Fruit fly (Drosophila melanogaster) whole organism, prepupa: Measurements from ENCODE around the gene Rph.

Source experiments
- CG10669 ChIP-seq: fragments of 200-800 bp; sonication (Bioruptor generic); optimal IDR thresholded peaks from 3 replicates; lab custom pipeline; 2018; ENCODE audit warnings: missing biosample characterization, mild to moderate bottlenecking, missing genetic modification characterization, moderate library complexity
- CG11294 ChIP-seq: fragments of 200-800 bp; sonication (Bioruptor generic); IDR thresholded peaks from 2 replicates; pipeline ENCODE4 v1.3.6; 2022; ENCODE audit warnings: missing biosample characterization, missing genetic modification characterization
- CG11902 ChIP-seq: fragments of 200-800 bp; sonication (Bioruptor generic); optimal IDR thresholded peaks from 3 replicates; lab custom pipeline; 2016; ENCODE audit warnings: missing biosample characterization, missing genetic modification characterization
- CG15336 ChIP-seq: fragments of 200-800 bp; sonication (Bioruptor generic); IDR thresholded peaks from 2 replicates; pipeline ENCODE4 v1.3.6; 2022; ENCODE audit warnings: missing biosample characterization, missing genetic modification characterization
- CG1621 ChIP-seq: fragments of 200-800 bp; sonication (Bioruptor generic); optimal IDR thresholded peaks from 3 replicates; lab custom pipeline; 2018; ENCODE audit warnings: missing biosample characterization, mild to moderate bottlenecking, missing genetic modification characterization
- CG16779 ChIP-seq: fragments of 200-800 bp; sonication (Bioruptor generic); optimal IDR thresholded peaks from 3 replicates; lab custom pipeline; 2017; ENCODE audit warnings: missing biosample characterization, mild to moderate bottlenecking, missing genetic modification characterization
- CG31627 ChIP-seq: fragments of 200-800 bp; sonication (Bioruptor generic); optimal IDR thresholded peaks from 3 replicates; lab custom pipeline; 2016; ENCODE audit warnings: missing biosample characterization, missing genetic modification characterization
- CG32006 ChIP-seq: fragments of 200-800 bp; sonication (Bioruptor generic); optimal IDR thresholded peaks from 3 replicates; lab custom pipeline; 2017; ENCODE audit warnings: missing biosample characterization, mild to moderate bottlenecking, missing genetic modification characterization
- CG34406 ChIP-seq: fragments of 200-800 bp; sonication (Bioruptor generic); optimal IDR thresholded peaks from 3 replicates; lab custom pipeline; 2016; ENCODE audit warnings: missing biosample characterization, missing genetic modification characterization
- CG4318 ChIP-seq: fragments of 200-800 bp; sonication (Bioruptor generic); optimal IDR thresholded peaks from 3 replicates; lab custom pipeline; 2017; ENCODE audit warnings: missing biosample characterization, mild to moderate bottlenecking, missing genetic modification characterization
- CG6276 ChIP-seq: fragments of 200-800 bp; sonication (Bioruptor generic); optimal IDR thresholded peaks from 2 replicates; lab custom pipeline; 2017; ENCODE audit warnings: missing biosample characterization, mild to moderate bottlenecking, missing genetic modification characterization
- CG6792 ChIP-seq: fragments of 200-800 bp; sonication (Bioruptor generic); optimal IDR thresholded peaks from 3 replicates; lab custom pipeline; 2016; ENCODE audit warnings: missing biosample characterization, missing genetic modification characterization
- CG6808 ChIP-seq: fragments of 200-800 bp; sonication (Bioruptor generic); optimal IDR thresholded peaks from 3 replicates; lab custom pipeline; 2017; ENCODE audit warnings: missing biosample characterization, missing genetic modification characterization, mild to moderate bottlenecking, moderate library complexity, missing genetic modification reagents
- CG6854 ChIP-seq: fragments of 200-800 bp; sonication (Bioruptor generic); optimal IDR thresholded peaks from 2 replicates; lab custom pipeline; 2017; ENCODE audit warnings: missing biosample characterization, mild to moderate bottlenecking, missing genetic modification characterization
- CG8319 ChIP-seq: fragments of 200-800 bp; sonication (Bioruptor generic); optimal IDR thresholded peaks from 3 replicates; lab custom pipeline; 2016; ENCODE audit warnings: missing biosample characterization, missing genetic modification characterization
- CG8632 ChIP-seq: fragments of 200-800 bp; sonication (Bioruptor generic); optimal IDR thresholded peaks from 3 replicates; lab custom pipeline; 2016; ENCODE audit warnings: missing biosample characterization, missing genetic modification characterization
- CG9139 ChIP-seq: fragments of 200-800 bp; sonication (Bioruptor generic); optimal IDR thresholded peaks from 3 replicates; lab custom pipeline; 2017; ENCODE audit warnings: missing biosample characterization, mild to moderate bottlenecking, missing genetic modification characterization
- Eip75B ChIP-seq: fragments of 200-800 bp; sonication (Bioruptor generic); optimal IDR thresholded peaks from 3 replicates; lab custom pipeline; 2016; ENCODE audit warnings: missing biosample characterization, missing genetic modification characterization
- Eip93F ChIP-seq: fragments of 200-800 bp; sonication (Bioruptor generic); optimal IDR thresholded peaks from 2 replicates; lab custom pipeline; 2016; ENCODE audit warnings: missing biosample characterization, mild to moderate bottlenecking, missing genetic modification characterization
- Ets96B ChIP-seq: fragments of 200-800 bp; optimal IDR thresholded peaks from 2 replicates; lab custom pipeline; 2019; ENCODE audit warnings: missing biosample characterization, mild to moderate bottlenecking, missing genetic modification characterization, moderate library complexity
- Gug ChIP-seq: fragments of 200-800 bp; sonication (Bioruptor generic); IDR thresholded peaks from 2 replicates; pipeline ENCODE4 v1.3.6; 2022; ENCODE audit warnings: missing biosample characterization, missing genetic modification characterization
- Hr39 ChIP-seq: fragments of 200-800 bp; sonication (Bioruptor generic); optimal IDR thresholded peaks from 2 replicates; lab custom pipeline; 2016; ENCODE audit warnings: missing biosample characterization, missing genetic modification characterization
- Lpt ChIP-seq: fragments of 200-800 bp; sonication (Bioruptor generic); optimal IDR thresholded peaks from 3 replicates; lab custom pipeline; 2016; ENCODE audit warnings: missing biosample characterization, missing genetic modification characterization
- Met ChIP-seq: fragments of 200-800 bp; sonication (Bioruptor generic); optimal IDR thresholded peaks from 3 replicates; lab custom pipeline; 2016; ENCODE audit warnings: missing biosample characterization, missing genetic modification characterization
- OdsH ChIP-seq: fragments of 200-800 bp; sonication (Bioruptor generic); optimal IDR thresholded peaks from 3 replicates; lab custom pipeline; 2016; ENCODE audit warnings: missing biosample characterization, missing genetic modification characterization
- Smox ChIP-seq: fragments of 200-800 bp; sonication (Bioruptor generic); optimal IDR thresholded peaks from 3 replicates; lab custom pipeline; 2016; ENCODE audit warnings: missing biosample characterization, missing genetic modification characterization
- Sox14 ChIP-seq: fragments of 200-800 bp; sonication (Bioruptor generic); optimal IDR thresholded peaks from 3 replicates; lab custom pipeline; 2016; ENCODE audit warnings: missing biosample characterization, missing genetic modification characterization
- achi ChIP-seq: fragments of 200-800 bp; sonication (Bioruptor generic); optimal IDR thresholded peaks from 3 replicates; lab custom pipeline; 2016; ENCODE audit warnings: missing biosample characterization, missing genetic modification characterization
- acj6 ChIP-seq: fragments of 200-800 bp; sonication (Bioruptor generic); optimal IDR thresholded peaks from 3 replicates; lab custom pipeline; 2016; ENCODE audit warnings: missing biosample characterization, missing genetic modification characterization
- cyc ChIP-seq: fragments of 200-800 bp; sonication (Bioruptor generic); optimal IDR thresholded peaks from 3 replicates; lab custom pipeline; 2016; ENCODE audit warnings: missing biosample characterization, missing genetic modification characterization
- dac ChIP-seq: fragments of 200-800 bp; sonication (Bioruptor generic); optimal IDR thresholded peaks from 2 replicates; lab custom pipeline; 2017; ENCODE audit warnings: missing biosample characterization, mild to moderate bottlenecking, missing genetic modification characterization
- eg ChIP-seq: fragments of 200-800 bp; sonication (Bioruptor generic); IDR thresholded peaks from 3 replicates; pipeline ENCODE4 v1.3.6; 2022; ENCODE audit warnings: missing biosample characterization, missing genetic modification characterization
- esn ChIP-seq: fragments of 200-800 bp; sonication (Bioruptor generic); optimal IDR thresholded peaks from 2 replicates; lab custom pipeline; 2016; ENCODE audit warnings: missing biosample characterization, mild to moderate bottlenecking, missing genetic modification characterization, moderate library complexity
- fd59A ChIP-seq: fragments of 200-800 bp; sonication (Bioruptor generic); optimal IDR thresholded peaks from 2 replicates; lab custom pipeline; 2017; ENCODE audit warnings: missing biosample characterization, mild to moderate bottlenecking, missing genetic modification characterization, missing genetic modification reagents
- fkh ChIP-seq: fragments of 200-800 bp; sonication (Bioruptor generic); optimal IDR thresholded peaks from 3 replicates; lab custom pipeline; 2017; ENCODE audit warnings: missing biosample characterization, mild to moderate bottlenecking, missing genetic modification characterization, moderate library complexity
- lz ChIP-seq: fragments of 200-800 bp; sonication (Bioruptor generic); optimal IDR thresholded peaks from 3 replicates; lab custom pipeline; 2016; ENCODE audit warnings: missing biosample characterization, missing genetic modification characterization
- net ChIP-seq: fragments of 200-800 bp; sonication (Bioruptor generic); optimal IDR thresholded peaks from 3 replicates; lab custom pipeline; 2016; ENCODE audit warnings: missing biosample characterization, missing genetic modification characterization
- spab ChIP-seq: fragments of 200-800 bp; sonication (Bioruptor generic); optimal IDR thresholded peaks from 2 replicates; lab custom pipeline; 2017; ENCODE audit warnings: missing biosample characterization, mild to moderate bottlenecking, missing genetic modification characterization, missing genetic modification reagents
- ss ChIP-seq, 2 experiments: fragments of 200-800 bp; sonication (Bioruptor generic); optimal IDR thresholded peaks; 2 replicates in 1 of 2; 3 replicates in 1 of 2; lab custom pipeline; 2017 to 2018; ENCODE audit warnings: mild to moderate bottlenecking in 2 of 2, missing biosample characterization in 2 of 2, missing genetic modification characterization in 2 of 2, moderate library complexity in 1 of 2
- svp ChIP-seq: fragments of 200-800 bp; sonication (Bioruptor generic); peaks from one replicate; lab custom pipeline; 2016; ENCODE audit warnings: missing biosample characterization, missing genetic modification characterization
- topi ChIP-seq: fragments of 200-800 bp; sonication (Bioruptor generic); optimal IDR thresholded peaks from 3 replicates; lab custom pipeline; 2016; ENCODE audit warnings: missing biosample characterization, missing genetic modification characterization
- vri ChIP-seq: fragments of 200-800 bp; sonication (Bioruptor generic); optimal IDR thresholded peaks from 3 replicates; lab custom pipeline; 2016; ENCODE audit warnings: missing biosample characterization, mild to moderate bottlenecking, missing genetic modification characterization

Gene Rph

DNA sequence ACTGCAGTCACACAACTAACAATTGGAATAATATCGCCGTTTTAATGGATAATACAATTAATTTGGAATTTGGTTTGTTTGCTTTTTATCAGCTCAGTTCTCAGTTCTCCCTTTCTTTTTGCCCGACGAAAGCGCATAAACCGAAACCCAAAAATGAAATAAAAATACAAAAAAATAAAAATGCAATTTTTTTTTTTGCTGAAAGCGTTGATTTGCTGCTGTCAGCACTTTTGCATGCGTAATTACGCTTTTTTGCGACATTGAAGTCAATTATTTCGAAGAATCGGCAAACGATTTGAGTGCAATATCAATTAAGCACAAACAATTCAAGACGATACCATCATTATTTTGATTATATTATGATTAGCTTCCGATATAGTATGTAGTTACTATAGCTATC lies 30.1 kb downstream of the Rph start:
- TF ChIP-seq Ets96B (tag; lab: Kevin White, UChicago), result no peak
- TF ChIP-seq, all 60 proteins: peak for 0

DNA sequence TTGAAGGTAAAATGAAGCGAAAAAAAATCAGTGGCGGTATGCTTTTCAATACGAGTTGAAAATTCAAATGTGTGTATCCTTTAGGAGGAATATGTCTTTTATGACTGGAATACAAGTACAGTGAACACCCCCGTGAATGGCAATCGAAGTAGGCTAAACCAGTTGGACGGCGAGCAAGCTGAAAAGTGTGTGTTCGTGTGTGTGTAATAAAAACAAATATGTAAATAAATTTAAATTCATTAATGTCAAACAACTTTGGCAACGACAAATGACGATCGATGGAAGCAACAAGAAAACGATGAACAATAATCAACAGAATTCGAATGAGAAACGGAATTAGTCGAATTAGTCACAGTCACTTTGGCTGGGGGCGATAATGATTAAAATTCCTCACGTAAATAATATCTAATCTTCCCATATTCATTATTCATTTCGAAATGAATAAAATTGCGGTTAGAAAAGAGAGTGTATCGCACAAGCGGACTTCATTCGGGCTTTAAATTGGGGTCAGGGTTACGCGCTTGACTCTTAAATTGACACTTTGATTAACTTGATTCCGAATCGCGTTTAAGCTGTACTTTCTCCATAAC lies 31.3 kb downstream of the Rph start:
- TF ChIP-seq svp (GFP tag; lab: Kevin White, UChicago) (peak; percentile 75), Gug (GFP tag; lab: Robert Waterston, UW) (no peak)

DNA sequence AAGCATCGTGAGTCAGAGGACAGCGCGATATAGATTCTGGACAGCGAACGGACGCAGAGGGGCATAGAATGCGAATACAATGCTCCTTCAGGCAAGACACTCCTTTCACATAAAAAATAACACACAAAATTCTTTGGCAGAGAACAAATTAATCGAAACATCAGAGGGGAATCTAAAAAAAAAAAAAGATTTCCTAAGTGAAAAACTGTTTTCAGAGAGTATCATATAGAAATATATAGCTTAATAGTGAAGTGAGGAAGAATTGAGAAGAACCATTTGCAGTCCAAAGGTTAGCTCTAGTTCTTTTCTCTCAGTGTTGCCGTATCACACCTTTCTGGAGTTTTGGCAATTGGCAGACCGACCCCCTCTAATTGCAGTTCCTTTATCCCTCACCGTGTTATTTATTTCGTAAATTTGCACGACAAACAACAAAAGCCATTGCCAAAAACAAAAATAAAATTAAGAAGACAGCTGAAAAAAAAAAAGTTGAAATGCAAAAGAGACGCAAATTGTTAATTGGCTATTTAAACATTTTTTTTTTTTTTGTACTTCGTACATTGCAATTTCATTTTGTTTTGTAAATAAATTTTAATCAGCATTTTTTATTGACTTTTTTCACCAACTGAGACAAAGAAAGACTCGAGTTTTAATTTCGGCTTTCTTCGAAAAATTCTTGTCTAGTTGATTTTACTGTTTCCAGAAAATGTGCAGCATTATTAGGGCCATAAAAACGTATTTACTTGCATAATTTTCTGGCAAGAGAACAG lies 33.8 kb downstream of the Rph start:
- TF ChIP-seq CG31627 (peak; percentile 48), cyc (peak; percentile 28), CG1621 (tag; lab: Kevin White, UChicago) (no peak), esn (GFP tag; lab: Kevin White, UChicago) (peak; percentile 52), CG11902 (GFP tag; lab: Kevin White, UChicago) (no peak), lz (GFP tag; lab: Kevin White, UChicago) (peak; percentile 25), Met (GFP tag; lab: Kevin White, UChicago) (peak; percentile 23), CG6276 (GFP tag; lab: Kevin White, UChicago) (no peak), Eip75B (GFP tag; lab: Kevin White, UChicago) (no peak), Lpt (GFP tag; lab: Kevin White, UChicago) (no peak), Smox (GFP tag; lab: Kevin White, UChicago) (peak; percentile 7), svp (GFP tag; lab: Kevin White, UChicago) (peak; percentile 56), CG10669 (GFP tag; lab: Kevin White, UChicago) (no peak), net (GFP tag; lab: Kevin White, UChicago) (no peak), CG8319 (GFP tag; lab: Kevin White, UChicago) (no peak), Hr39 (GFP tag; lab: Kevin White, UChicago) (peak; percentile 47), CG34406 (GFP tag; lab: Kevin White, UChicago) (no peak), Sox14 (GFP tag; lab: Kevin White, UChicago) (no peak), CG11294 (GFP tag; lab: Robert Waterston, UW) (no peak), CG15336 (no peak), Eip93F (GFP tag; lab: Kevin White, UChicago) (no peak), CG6854 (GFP tag; lab: Kevin White, UChicago) (no peak), CG4318 (GFP tag; lab: Kevin White, UChicago) (no peak), topi (GFP tag; lab: Kevin White, UChicago) (peak; percentile 44), fkh (no peak), fd59A (GFP tag; lab: Kevin White, UChicago) (no peak), CG8632 (no peak), CG32006 (GFP tag; lab: Kevin White, UChicago) (no peak), vri (GFP tag; lab: Kevin White, UChicago) (no peak), acj6 (GFP tag; lab: Kevin White, UChicago) (no peak), spab (GFP tag; lab: Kevin White, UChicago) (no peak)

DNA sequence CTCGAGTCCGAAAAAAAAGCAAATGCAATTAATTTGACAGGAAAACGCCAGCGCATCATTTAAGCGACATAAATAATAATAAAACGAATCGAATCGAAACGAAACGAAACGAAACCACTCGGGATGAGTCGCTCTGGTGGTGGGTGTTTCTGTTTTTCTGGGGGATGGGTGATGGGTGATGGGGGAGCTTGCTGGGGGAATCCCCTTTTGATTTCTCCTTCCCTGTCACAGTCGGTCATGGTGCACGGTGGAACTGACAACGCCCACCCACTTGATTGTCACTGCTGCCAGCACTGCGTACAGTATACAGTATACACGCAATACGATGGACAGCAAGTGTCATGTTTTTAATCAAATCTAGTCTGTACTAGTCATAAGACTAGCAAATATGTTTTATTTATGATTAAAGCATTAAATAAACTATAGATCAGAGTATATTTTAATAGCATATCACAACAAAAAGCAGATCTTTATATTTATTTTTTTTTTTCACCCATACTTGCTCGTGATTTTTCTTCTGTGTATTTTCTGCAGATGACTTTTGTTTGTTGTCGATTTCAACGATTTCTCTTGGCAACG lies 35.5 kb downstream of the Rph start:
- TF ChIP-seq dac (GFP tag; lab: Kevin White, UChicago) (no peak), Lpt (GFP tag; lab: Kevin White, UChicago) (no peak), CG6792 (GFP tag; lab: Kevin White, UChicago) (peak; percentile 43), Smox (GFP tag; lab: Kevin White, UChicago) (peak; percentile 24), eg (GFP tag; lab: Robert Waterston, UW) (0 out of 3 replicates have a peak, but pooled peaks have one; percentile 15), CG11294 (GFP tag; lab: Robert Waterston, UW) (no peak), CG32006 (GFP tag; lab: Kevin White, UChicago) (no peak), CG6808 (GFP tag; lab: Kevin White, UChicago) (no peak), OdsH (peak; percentile 36), cyc (peak; percentile 40), CG9139 (no peak), spab (GFP tag; lab: Kevin White, UChicago) (no peak), Hr39 (GFP tag; lab: Kevin White, UChicago) (peak; percentile 35), CG4318 (GFP tag; lab: Kevin White, UChicago) (no peak), Sox14 (GFP tag; lab: Kevin White, UChicago) (peak; percentile 20), lz (GFP tag; lab: Kevin White, UChicago) (peak; percentile 18), net (GFP tag; lab: Kevin White, UChicago) (peak; percentile 15), ss (GFP tag; optimal IDR thresholded peaks at IDR 0.05; lab: Kevin White, UChicago) (peak in 1 of 2 experiments; percentile 4), CG6276 (GFP tag; lab: Kevin White, UChicago) (no peak), achi (GFP tag; lab: Kevin White, UChicago) (no peak), CG16779 (tag; lab: Kevin White, UChicago) (no peak), CG15336 (0 out of 2 replicates have a peak, but pooled peaks have one; percentile 28)
